Fruit fly (Drosophila melanogaster): ENCODE results near the gene CG31156.

CG31156 gene

DNA sequence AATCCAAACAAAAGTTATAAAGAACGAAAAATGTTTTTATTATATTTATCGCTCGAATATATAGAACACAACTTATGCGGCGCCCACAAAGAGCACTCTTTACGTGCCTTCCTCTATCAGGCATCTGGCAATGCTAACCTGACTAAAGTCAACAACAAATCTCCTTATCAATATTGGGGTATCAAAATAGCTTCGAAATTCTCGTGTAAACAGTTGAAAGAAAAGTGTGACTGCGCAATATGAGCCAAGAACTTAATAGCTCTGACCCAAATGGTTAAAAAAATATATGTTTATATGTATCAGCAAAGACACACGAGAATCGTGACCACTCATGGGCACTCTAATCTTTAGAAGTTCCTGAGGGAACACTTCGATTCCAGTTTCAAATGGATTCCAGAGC, 17.7 kb upstream of the CG31156 start (continued):
- TF ChIP-seq CG18599 (GFP tag; optimal IDR thresholded peaks at IDR 0.05) (peak; percentile 46), Mad (GFP tag; optimal IDR thresholded peaks at IDR 0.05) (no peak), CG4820 (GFP tag; optimal IDR thresholded peaks at IDR 0.05) (no peak), CG10462 (GFP tag; optimal IDR thresholded peaks at IDR 0.05) (no peak), CG17361 (GFP tag; IDR thresholded peaks at IDR 0.05) (no peak), sob (GFP tag; IDR thresholded peaks at IDR 0.05) (no peak), caup (GFP tag; optimal IDR thresholded peaks at IDR 0.05; ENCODE audit: severe bottlenecking) (no peak), CG6272 (GFP tag; IDR thresholded peaks at IDR 0.05) (no peak), Bgb (GFP tag; IDR thresholded peaks at IDR 0.05; ENCODE audit: partially characterized antibody) (no peak), CG11398 (GFP tag; optimal IDR thresholded peaks at IDR 0.05) (no peak), Doc2 (GFP tag; IDR thresholded peaks at IDR 0.05) (no peak), CG12299 (tag; optimal IDR thresholded peaks at IDR 0.05) (no peak), trem (tag; optimal IDR thresholded peaks at IDR 0.05) (no peak), zen (tag; optimal IDR thresholded peaks at IDR 0.05) (no peak), slou (GFP tag; optimal IDR thresholded peaks at IDR 0.05) (no peak), kni (GFP tag; optimal IDR thresholded peaks at IDR 0.05) (peak; percentile 43), Nf-YB (GFP tag; optimal IDR thresholded peaks at IDR 0.05) (no peak), oc (tag; optimal IDR thresholded peaks at IDR 0.05) (no peak), Abd-B (GFP tag; optimal IDR thresholded peaks at IDR 0.05) (no peak), CG7839 (tag; optimal IDR thresholded peaks at IDR 0.05) (no peak), NC2β (GFP tag; optimal IDR thresholded peaks at IDR 0.05) (no peak), ac (GFP tag; optimal IDR thresholded peaks at IDR 0.05) (no peak), GATAe (GFP tag; conservative IDR thresholded peaks at IDR 0.05) (no peak), stc (GFP tag; IDR thresholded peaks at IDR 0.05) (no peak), CG12659 (GFP tag; optimal IDR thresholded peaks at IDR 0.05) (peak; percentile 21), Ets97D (GFP tag; optimal IDR thresholded peaks at IDR 0.05) (no peak), Nf-YC (tag; optimal IDR thresholded peaks at IDR 0.05) (no peak), B-H2 (GFP tag; optimal IDR thresholded peaks at IDR 0.05) (no peak), CG13296 (GFP tag; optimal IDR thresholded peaks at IDR 0.05) (no peak), sd (tag; optimal IDR thresholded peaks at IDR 0.05) (peak; percentile 84), CG6765 (GFP tag; optimal IDR thresholded peaks at IDR 0.05) (no peak), dm (GFP tag; optimal IDR thresholded peaks at IDR 0.05) (no peak), Dek (tag; optimal IDR thresholded peaks at IDR 0.05) (no peak), jigr1 (GFP tag; IDR thresholded peaks at IDR 0.05) (no peak), CG11696 (GFP tag; IDR thresholded peaks at IDR 0.05) (no peak), zf30C (GFP tag; optimal IDR thresholded peaks at IDR 0.05) (no peak), dmrt11E (tag; optimal IDR thresholded peaks at IDR 0.05) (no peak), HmgD (GFP tag; optimal IDR thresholded peaks at IDR 0.05) (no peak), Med (GFP tag) (peak; percentile 69), CG10209 (GFP tag; optimal IDR thresholded peaks at IDR 0.05) (peak; percentile 36), CG1647 (GFP tag; optimal IDR thresholded peaks at IDR 0.05) (no peak), CG8281 (tag; optimal IDR thresholded peaks at IDR 0.05) (no peak), CG32772 (GFP tag; IDR thresholded peaks at IDR 0.05) (no peak), CG17568 (GFP tag; optimal IDR thresholded peaks at IDR 0.05) (peak; percentile 52), nerfin-2 (GFP tag; IDR thresholded peaks at IDR 0.05; ENCODE audit: partially characterized antibody) (no peak), CG13775 (GFP tag; optimal IDR thresholded peaks at IDR 0.05) (no peak), CG3995 (GFP tag; optimal IDR thresholded peaks at IDR 0.05) (no peak), lab (GFP tag; optimal IDR thresholded peaks at IDR 0.05) (peak; percentile 49), CG12769 (tag; optimal IDR thresholded peaks at IDR 0.05) (peak; percentile 64), Bteb2 (GFP tag; optimal IDR thresholded peaks at IDR 0.05) (no peak), BEAF-32 (GFP tag; optimal IDR thresholded peaks at IDR 0.05) (no peak)
